Worm (Caenorhabditis elegans): ENCODE results near the gene srw-113.

The srw-113 gene

DNA sequence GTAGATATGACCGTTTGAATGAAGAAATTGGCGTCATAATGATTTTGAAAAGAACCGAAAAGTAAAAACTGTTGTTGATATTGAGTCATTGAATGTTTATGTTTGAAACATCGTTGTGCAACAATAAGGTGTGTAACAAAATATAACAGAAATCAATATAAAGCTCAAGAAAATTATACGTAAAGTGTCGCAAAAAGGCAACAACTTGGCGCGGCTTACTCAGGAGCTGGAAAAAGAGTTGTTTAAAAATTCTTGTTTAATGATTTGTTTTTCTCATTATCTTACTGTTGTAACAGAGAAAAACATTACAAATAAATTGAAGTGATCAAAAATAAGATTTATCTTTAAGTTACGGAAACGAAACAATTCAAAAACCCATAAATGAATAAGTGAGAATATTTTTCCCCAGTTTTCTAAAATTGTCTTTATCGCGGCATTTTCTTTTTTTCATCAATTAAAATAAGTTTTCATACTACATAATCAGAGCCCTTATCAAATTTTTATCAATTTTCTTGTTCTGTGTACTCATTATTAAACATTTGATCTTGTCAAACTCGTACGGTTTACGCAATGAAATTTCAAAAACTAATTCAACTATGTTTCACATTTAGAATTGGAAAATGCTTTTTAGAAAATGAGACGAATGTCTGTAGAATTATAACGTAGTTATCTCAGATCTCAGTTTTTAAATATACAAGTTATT lies 5.1 kb upstream of the srw-113 start, which contains the start of gene ZK1037.6:
TSS of gene ZK1037.6 (minus strand) at position 51 of the 703 bp plus-strand sequence.
- TF ChIP-seq ZK337.2 (GFP tag; IDR thresholded peaks at IDR 0.05), result no peak
- TF ChIP-seq set-16 (GFP tag; IDR thresholded peaks at IDR 0.05), result no peak
- no peak for TF ChIP-seq daf-16 (GFP tag; optimal IDR thresholded peaks at IDR 0.05)
- TF ChIP-seq daf-16 (tag; optimal IDR thresholded peaks at IDR 0.05), result peak; percentile 15
- TF ChIP-seq pqm-1 (tag; optimal IDR thresholded peaks at IDR 0.05), result peak; percentile 9
- no peak for TF ChIP-seq nhr-102 (tag; optimal IDR thresholded peaks at IDR 0.05)
- TF ChIP-seq pha-4 (GFP tag; IDR thresholded peaks at IDR 0.05), result no peak
- TF ChIP-seq pha-4 (tag; optimal IDR thresholded peaks at IDR 0.05), result no peak
- TF ChIP-seq daf-19 (GFP tag; conservative IDR thresholded peaks at IDR 0.05), result no peak
- peak; percentile 0 for TF ChIP-seq nhr-28 (tag; optimal IDR thresholded peaks at IDR 0.05)

DNA sequence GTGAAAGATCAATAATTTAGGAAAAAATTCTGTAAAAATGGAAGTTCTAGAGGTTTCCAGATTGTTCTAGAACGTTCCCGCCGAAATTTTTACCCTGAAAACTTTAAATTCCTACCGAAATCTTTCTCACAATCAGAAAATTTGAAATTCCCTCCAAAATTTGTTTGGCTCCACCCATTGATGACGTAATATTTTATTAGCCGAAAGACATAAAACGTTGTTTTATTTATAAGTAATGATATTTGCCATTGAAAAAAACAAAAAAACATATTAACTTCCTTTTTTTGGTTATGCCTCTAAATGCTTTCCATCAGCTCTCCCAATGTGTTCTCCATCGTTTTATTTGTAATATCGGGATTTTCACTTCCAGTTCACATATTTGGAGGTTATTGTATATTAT lies 2.6 kb upstream of the srw-113 start, which contains the start of gene srh-295:
TSS of gene srh-295 (plus strand) at position 301 of the 400 bp plus-strand sequence.
- TF ChIP-seq attf-4 (tag; optimal IDR thresholded peaks at IDR 0.05) (no peak), dmd-6 (GFP tag; IDR thresholded peaks at IDR 0.05) (no peak), unc-130 (GFP tag; optimal IDR thresholded peaks at IDR 0.05) (no peak), saeg-2 (GFP tag; IDR thresholded peaks at IDR 0.05) (no peak), F49E8.2 (tag; optimal IDR thresholded peaks at IDR 0.05; ENCODE audit: borderline replicate concordance) (no peak), mxl-2 (GFP tag; conservative IDR thresholded peaks at IDR 0.05) (no peak), lin-1 (GFP tag; IDR thresholded peaks at IDR 0.05) (no peak), pqm-1 (tag; optimal IDR thresholded peaks at IDR 0.05) (no peak), mes-2 (tag; optimal IDR thresholded peaks at IDR 0.05; ENCODE audit: poor library complexity, severe bottlenecking) (no peak), nhr-77 (tag; optimal IDR thresholded peaks at IDR 0.05) (no peak), zfp-3 (GFP tag; conservative IDR thresholded peaks at IDR 0.05) (no peak), hmg-1.1 (GFP tag; IDR thresholded peaks at IDR 0.05) (no peak), Y5F2A.4 (GFP tag; optimal IDR thresholded peaks at IDR 0.05) (no peak)

DNA sequence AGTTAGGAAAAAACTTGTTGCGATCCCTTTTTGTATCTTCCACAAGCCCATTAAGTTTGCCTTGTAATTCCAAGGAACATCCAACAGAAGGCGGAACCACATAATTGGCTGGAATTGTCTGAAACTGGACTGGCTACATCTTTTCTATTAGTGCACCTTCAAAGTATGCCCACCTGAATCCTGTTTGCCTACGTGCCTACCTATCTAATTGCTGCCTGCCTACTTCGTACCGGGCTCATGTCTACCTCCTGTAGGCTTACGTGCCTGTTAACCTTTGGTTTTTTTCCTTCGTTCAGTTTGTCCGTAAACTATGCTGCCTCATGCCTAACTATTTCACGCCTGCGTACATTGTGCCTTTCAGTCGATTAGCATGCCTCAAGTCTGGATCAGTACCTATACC lies 4.5 kb downstream of the srw-113 start, which contains the start of gene wrt-7:
TSS of gene wrt-7 (minus strand) at position 101 of the 400 bp plus-strand sequence.
- TF ChIP-seq unc-62 (GFP tag; optimal IDR thresholded peaks at IDR 0.05 in 1 of 2), result peak in 1 of 2 experiments; percentile 33
- TF ChIP-seq unc-62 (tag; optimal IDR thresholded peaks at IDR 0.05), result no peak
- TF ChIP-seq madf-5 (GFP tag; IDR thresholded peaks at IDR 0.05), result no peak
- no peak for TF ChIP-seq nhr-102 (tag; optimal IDR thresholded peaks at IDR 0.05)

DNA sequence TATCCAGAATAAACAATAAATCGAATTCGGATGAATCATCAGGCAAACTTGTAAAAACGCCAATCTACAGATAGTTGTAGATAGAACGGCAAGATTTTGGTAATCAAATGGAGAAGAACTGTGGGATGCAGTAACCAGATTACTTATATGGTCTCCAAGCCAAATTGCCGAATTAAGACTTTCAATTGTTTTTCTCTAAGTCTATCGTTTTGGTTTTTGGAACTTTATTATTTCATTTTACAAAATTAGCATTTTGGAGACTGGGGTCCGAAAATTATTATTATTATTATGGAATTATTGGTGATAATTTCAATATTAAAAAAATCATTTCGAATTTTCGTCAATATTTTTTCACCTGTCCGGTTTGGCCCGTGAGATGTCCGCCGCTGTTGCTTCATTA lies 6.4 kb downstream of the srw-113 start, which contains the start of gene clec-228:
TSS of gene clec-228 (minus strand) at position 101 of the 400 bp plus-strand sequence.
- TF ChIP-seq dpl-1 (GFP tag; optimal IDR thresholded peaks at IDR 0.05) (no peak), nhr-42 (GFP tag; IDR thresholded peaks at IDR 0.05) (no peak), ZK546.5 (tag; optimal IDR thresholded peaks at IDR 0.05) (no peak), nhr-11 (tag; optimal IDR thresholded peaks at IDR 0.05) (no peak), nhr-102 (tag; optimal IDR thresholded peaks at IDR 0.05) (no peak), lir-3 (tag; optimal IDR thresholded peaks at IDR 0.05) (no peak), hlh-11 (tag; optimal IDR thresholded peaks at IDR 0.05) (no peak), ceh-32 (tag; optimal IDR thresholded peaks at IDR 0.05; ENCODE audit: poor library complexity) (no peak), madf-5 (GFP tag; IDR thresholded peaks at IDR 0.05) (no peak), gei-8 (GFP tag; optimal IDR thresholded peaks at IDR 0.05) (no peak), ztf-11 (tag; optimal IDR thresholded peaks at IDR 0.05) (no peak)

DNA sequence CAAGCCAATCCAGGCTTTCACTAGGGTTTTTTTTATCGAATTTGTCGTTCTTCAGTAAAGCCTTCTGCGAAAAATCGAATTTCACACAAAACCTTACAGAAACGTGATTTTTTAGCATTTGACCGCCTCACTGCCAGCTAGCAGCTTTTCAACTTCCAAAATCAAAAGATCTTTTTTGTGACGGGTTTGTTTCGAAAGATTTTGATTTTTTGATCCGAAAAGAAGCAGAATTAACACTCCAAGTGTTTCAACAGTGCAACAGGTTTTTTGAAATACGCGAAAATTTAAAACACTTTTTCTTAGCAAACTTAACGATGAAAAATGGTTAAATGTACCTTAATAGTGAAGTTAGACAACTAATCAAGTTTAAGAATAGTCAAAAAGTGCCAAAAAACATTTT lies 8.5 kb downstream of the srw-113 start, which contains the start of gene clec-229:
TSS of gene clec-229 (minus strand) at position 101 of the 400 bp plus-strand sequence.
- TF ChIP-seq unc-62 (GFP tag; optimal IDR thresholded peaks at IDR 0.05 in 1 of 2), result peak in 1 of 2 experiments; percentile 24
- no peak for TF ChIP-seq unc-62 (tag; optimal IDR thresholded peaks at IDR 0.05)
- TF ChIP-seq lin-38 (GFP tag; IDR thresholded peaks at IDR 0.05), result no peak
